Worm (Caenorhabditis elegans): ENCODE results near the gene F40G9.15.

Gene F40G9.15

DNA sequence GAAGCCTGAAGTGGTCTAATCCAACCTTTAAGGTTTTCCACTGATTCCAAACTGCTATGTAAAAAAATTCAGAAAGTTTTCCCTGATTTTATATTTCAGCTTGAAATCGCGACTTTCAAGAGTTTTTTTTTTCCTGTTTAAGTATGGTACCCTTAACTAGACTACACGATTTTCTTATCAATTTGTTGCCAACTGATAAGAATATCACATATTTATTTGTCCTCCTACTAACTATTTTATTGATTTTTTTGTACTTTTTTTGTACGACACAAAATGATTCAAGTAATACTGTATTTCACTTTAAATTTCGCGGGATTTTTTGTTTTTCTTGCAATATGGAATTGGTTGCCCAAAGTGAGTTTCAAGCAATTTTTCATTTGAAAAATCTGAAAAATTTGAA is 892 bp downstream of the F40G9.15 start:
- TF ChIP-seq flt-1 (GFP tag; IDR thresholded peaks at IDR 0.05) (no peak), scrt-1 (GFP tag; IDR thresholded peaks at IDR 0.05) (no peak), tra-4 (tag; optimal IDR thresholded peaks at IDR 0.05) (no peak), B0310.2 (tag; optimal IDR thresholded peaks at IDR 0.05) (no peak), ceh-13 (GFP tag; optimal IDR thresholded peaks at IDR 0.05) (no peak), F13C5.2 (tag; optimal IDR thresholded peaks at IDR 0.05) (no peak), hnd-1 (tag; optimal IDR thresholded peaks at IDR 0.05) (no peak), ets-7 (tag; optimal IDR thresholded peaks at IDR 0.05) (no peak), aly-1 (tag; optimal IDR thresholded peaks at IDR 0.05) (no peak), hmg-4 (GFP tag; optimal IDR thresholded peaks at IDR 0.05) (no peak), ama-1 (optimal IDR thresholded peaks at IDR 0.05) (no peak), tbx-11 (GFP tag; IDR thresholded peaks at IDR 0.05) (no peak), ceh-36 (tag; optimal IDR thresholded peaks at IDR 0.05) (no peak), sea-1 (GFP tag; conservative IDR thresholded peaks at IDR 0.05) (no peak)

DNA sequence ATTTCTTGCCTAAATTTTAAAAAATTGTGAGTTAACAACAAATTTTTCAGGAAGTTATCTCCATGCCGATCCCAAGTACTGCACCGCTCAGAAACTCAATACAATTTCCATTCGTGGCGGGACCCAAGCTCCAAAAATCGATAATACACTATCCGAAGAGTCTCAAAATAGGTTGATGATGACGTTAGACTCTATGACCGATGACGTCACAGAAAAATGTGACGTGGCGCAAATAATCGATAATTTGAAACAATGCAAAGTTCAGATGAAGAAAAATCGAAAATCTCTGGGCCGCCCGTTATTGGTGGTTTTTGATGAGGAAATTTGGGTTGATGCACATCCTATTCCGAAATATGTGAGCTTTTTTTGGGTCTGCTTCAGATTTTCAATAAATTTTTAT is 2.2 kb downstream of the F40G9.15 start:
- TF ChIP-seq tbx-11 (GFP tag; IDR thresholded peaks at IDR 0.05): no peak
- TF ChIP-seq ets-7 (tag; optimal IDR thresholded peaks at IDR 0.05): no peak
- TF ChIP-seq aly-1 (tag; optimal IDR thresholded peaks at IDR 0.05): no peak
- no peak for TF ChIP-seq tbx-37 (GFP tag; conservative IDR thresholded peaks at IDR 0.05)
- no peak for TF ChIP-seq pes-1 (GFP tag; IDR thresholded peaks at IDR 0.05)

DNA sequence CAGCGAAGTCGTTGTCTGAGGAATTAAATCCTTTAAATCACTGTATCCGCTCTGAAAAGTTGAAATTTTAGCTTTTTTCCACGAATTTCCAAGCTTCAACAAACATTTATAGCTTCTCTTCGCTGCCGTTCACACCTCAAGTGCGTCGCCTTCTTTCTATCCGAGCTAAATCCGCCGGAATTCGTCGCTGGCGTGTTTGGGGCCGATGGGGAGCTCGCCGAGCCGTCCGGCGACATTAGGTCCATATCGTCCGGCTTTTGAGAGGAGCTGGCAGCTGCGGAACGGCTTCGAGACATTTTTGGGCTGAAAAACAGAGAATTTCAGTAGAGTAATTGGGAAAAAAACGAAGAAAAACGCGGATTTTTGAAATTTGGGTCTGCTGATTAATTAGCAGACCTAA is 5.6 kb downstream of the F40G9.15 start, which contains the start of gene mxl-2:
mxl-2 (minus strand) TSS at position 303 of the 400 bp plus-strand sequence.
- no peak for TF ChIP-seq tra-4 (tag; optimal IDR thresholded peaks at IDR 0.05)
- no peak for TF ChIP-seq tbx-11 (GFP tag; IDR thresholded peaks at IDR 0.05)
- no peak for TF ChIP-seq ceh-36 (tag; optimal IDR thresholded peaks at IDR 0.05)
- no peak for TF ChIP-seq F13C5.2 (tag; optimal IDR thresholded peaks at IDR 0.05)

DNA sequence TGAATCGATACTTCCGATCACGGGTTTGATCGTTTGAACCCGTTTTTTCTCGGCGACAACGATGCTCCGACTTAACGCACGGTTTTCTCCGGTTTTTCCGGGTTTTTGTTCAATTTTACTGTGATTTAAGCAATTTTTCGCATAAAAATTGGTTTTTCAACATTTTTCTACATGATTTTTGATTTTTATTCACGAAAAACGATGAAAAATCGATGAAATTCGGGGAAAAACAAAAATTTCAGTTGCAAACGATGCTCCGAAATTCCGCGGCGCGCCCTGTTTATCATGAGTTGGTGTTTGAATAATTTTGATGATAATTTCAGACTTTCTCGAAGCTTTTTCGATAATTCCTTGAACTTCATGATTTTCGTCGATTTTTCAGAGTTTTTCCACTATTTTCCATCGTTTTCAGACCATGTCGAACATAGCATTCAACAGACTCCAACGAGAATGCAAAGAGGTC is 6.3 kb downstream of the F40G9.15 start, which contains the start of gene ubc-20:
ubc-20 (plus strand) TSS at position 413 of the 463 bp plus-strand sequence.
- TF ChIP-seq tbx-11 (GFP tag; IDR thresholded peaks at IDR 0.05): no peak
- TF ChIP-seq hnd-1 (tag; optimal IDR thresholded peaks at IDR 0.05): no peak
- no peak for TF ChIP-seq scrt-1 (GFP tag; IDR thresholded peaks at IDR 0.05)
- no peak for TF ChIP-seq tbx-37 (GFP tag; conservative IDR thresholded peaks at IDR 0.05)
- TF ChIP-seq flt-1 (GFP tag; IDR thresholded peaks at IDR 0.05): no peak
- TF ChIP-seq hmg-4 (GFP tag; optimal IDR thresholded peaks at IDR 0.05): no peak

DNA sequence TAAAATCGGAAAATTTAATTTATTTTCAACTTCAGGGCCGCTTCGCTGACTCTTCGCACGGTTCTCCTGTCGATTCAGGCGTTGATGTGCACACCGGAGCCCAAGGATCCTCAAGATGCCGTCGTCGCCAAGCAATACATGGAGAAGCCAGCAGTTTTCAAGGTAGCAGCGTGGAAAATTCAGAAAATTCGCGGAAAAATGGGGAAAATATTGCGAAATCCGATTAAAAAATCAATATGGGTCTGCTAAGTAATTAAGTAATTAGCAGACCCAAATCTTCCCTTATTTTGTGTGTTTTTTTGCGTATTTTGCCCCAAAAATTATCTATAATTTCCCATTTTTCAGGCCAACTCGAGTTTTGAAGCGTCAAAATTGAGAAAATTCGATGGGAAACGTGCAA is 7.1 kb downstream of the F40G9.15 start:
- TF ChIP-seq ceh-13 (GFP tag; optimal IDR thresholded peaks at IDR 0.05) (no peak), aly-1 (tag; optimal IDR thresholded peaks at IDR 0.05) (no peak), tra-4 (tag; optimal IDR thresholded peaks at IDR 0.05) (no peak), B0310.2 (tag; optimal IDR thresholded peaks at IDR 0.05) (no peak), tbx-37 (GFP tag; conservative IDR thresholded peaks at IDR 0.05) (no peak), F13C5.2 (tag; optimal IDR thresholded peaks at IDR 0.05) (no peak), scrt-1 (GFP tag; IDR thresholded peaks at IDR 0.05) (no peak)

DNA sequence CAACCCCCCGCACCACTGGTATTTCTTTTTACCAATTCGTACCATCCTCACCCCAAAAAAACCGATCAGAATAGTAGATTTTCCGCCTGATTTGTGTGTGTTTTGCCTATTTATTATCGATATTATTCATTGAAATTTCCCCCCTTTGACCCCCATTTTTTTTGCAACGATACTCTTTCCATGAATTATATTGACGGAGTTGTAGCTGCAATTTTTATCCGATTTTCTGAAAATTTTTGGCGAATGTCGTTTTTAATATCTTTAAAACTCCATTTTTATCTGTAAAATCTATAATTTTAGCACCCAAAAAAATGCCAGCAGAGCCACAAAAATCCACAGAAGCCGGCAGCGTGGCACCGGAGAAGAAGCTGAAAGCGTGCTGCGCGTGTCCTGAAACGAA is 8.5 kb downstream of the F40G9.15 start, which contains the start of gene cox-17:
cox-17 (plus strand) TSS at position 301 of the 400 bp plus-strand sequence.
- no peak for TF ChIP-seq B0310.2 (tag; optimal IDR thresholded peaks at IDR 0.05)
- no peak for TF ChIP-seq scrt-1 (GFP tag; IDR thresholded peaks at IDR 0.05)
- no peak for TF ChIP-seq tbx-37 (GFP tag; conservative IDR thresholded peaks at IDR 0.05)
- TF ChIP-seq ets-7 (tag; optimal IDR thresholded peaks at IDR 0.05): no peak
- TF ChIP-seq ama-1 (optimal IDR thresholded peaks at IDR 0.05): no peak

DNA sequence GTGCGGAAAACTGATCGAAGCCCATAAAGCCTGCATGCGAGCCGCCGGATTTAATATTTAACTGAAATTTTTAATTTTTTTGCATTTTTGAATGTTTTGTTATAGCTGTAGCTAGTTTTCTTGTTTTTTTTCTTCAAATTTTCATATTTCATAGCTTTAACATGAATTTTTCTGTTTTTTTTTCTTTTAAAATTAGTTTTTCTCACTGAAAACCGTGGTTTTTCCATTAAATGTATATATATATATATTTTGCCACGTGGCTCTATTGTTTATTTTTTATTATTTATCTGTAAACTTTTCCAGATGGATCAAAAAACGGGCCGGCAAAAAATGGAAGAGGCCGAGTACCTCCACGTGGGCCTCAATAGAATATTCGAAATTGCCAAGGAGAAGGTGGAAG is 9.6 kb downstream of the F40G9.15 start, which contains the start of gene sec-20:
sec-20 (plus strand) TSS at position 301 of the 400 bp plus-strand sequence.
- TF ChIP-seq ceh-36 (tag; optimal IDR thresholded peaks at IDR 0.05) (no peak), ceh-13 (GFP tag; optimal IDR thresholded peaks at IDR 0.05) (no peak), pes-1 (GFP tag; IDR thresholded peaks at IDR 0.05) (no peak)

DNA sequence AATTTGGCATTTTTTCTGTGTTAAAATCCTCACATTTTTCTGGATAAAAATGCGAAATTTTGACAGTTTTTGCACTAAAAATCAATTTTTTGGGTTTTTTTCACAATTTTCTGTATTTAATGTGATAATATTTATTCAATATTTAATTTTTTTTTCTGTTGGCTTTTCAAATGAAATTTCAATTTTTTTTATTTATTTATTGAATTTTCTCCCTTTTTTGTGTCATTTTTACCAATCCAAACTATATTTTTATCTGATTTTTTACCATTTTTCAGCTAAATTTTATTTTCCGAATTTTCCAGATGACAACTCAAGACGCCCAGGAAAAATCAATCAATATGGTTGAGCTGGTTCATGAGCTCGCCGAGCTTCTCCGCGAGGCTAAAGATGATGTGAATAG is 12.0 kb downstream of the F40G9.15 start, which contains the start of gene F40G9.17:
F40G9.17 (plus strand) TSS at position 301 of the 400 bp plus-strand sequence.
- TF ChIP-seq ama-1 (optimal IDR thresholded peaks at IDR 0.05): no peak

DNA sequence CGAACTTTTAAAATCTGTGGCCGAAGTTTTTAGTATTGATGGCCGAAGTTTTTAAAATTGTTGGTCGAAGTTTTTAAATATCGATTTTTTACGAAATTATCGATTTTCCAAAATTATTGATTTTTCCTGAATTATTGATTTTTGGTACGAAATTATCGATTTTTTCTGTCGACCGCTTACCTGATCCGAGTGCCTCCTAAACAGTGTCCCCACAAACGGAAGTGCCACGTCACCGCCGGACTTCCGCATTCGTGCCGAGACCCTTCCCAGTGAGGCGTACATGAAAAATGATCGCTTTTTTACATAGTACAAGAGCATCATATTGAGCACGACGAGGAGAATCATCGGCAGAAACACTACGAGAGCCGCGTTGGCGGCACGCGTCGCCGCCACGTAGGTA is 21.8 kb downstream of the F40G9.15 start:
- TF ChIP-seq tbx-37 (GFP tag; conservative IDR thresholded peaks at IDR 0.05) (no peak), tra-4 (tag; optimal IDR thresholded peaks at IDR 0.05) (no peak)

DNA sequence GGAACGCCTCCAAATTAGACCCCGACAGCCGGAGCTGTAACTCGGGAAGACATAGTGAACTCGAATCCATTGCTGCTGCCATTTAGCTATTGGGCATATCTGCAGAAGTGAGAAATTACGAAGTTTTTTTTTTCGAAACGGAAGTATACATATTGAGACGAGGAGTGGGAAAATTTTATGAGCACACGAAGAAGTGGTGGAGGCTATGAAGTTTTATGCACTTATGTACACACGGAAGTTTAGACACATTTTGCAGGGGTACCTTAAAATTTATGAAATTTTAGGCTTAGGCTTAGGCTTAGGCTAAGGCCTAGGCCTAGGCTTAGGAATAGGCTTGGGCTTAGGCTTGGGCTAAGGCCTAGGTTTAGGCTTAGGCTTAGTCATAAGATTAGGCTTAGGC is 24.8 kb downstream of the F40G9.15 start, which contains the start of gene W10C4.1:
W10C4.1 (minus strand) TSS at position 101 of the 400 bp plus-strand sequence.
- no peak for TF ChIP-seq tbx-37 (GFP tag; conservative IDR thresholded peaks at IDR 0.05)
- no peak for TF ChIP-seq hnd-1 (tag; optimal IDR thresholded peaks at IDR 0.05)
- no peak for TF ChIP-seq F13C5.2 (tag; optimal IDR thresholded peaks at IDR 0.05)
- no peak for TF ChIP-seq pes-1 (GFP tag; IDR thresholded peaks at IDR 0.05)
- TF ChIP-seq B0310.2 (tag; optimal IDR thresholded peaks at IDR 0.05): no peak
- no peak for TF ChIP-seq hmg-4 (GFP tag; optimal IDR thresholded peaks at IDR 0.05)
- TF ChIP-seq hmbx-1 (tag; optimal IDR thresholded peaks at IDR 0.05): no peak
- TF ChIP-seq ceh-13 (GFP tag; optimal IDR thresholded peaks at IDR 0.05): no peak
- TF ChIP-seq ets-7 (tag; optimal IDR thresholded peaks at IDR 0.05): no peak
- TF ChIP-seq tbx-11 (GFP tag; IDR thresholded peaks at IDR 0.05): no peak
- no peak for TF ChIP-seq ama-1 (optimal IDR thresholded peaks at IDR 0.05)
- TF ChIP-seq ceh-36 (tag; optimal IDR thresholded peaks at IDR 0.05): no peak
- TF ChIP-seq scrt-1 (GFP tag; IDR thresholded peaks at IDR 0.05): no peak
- no peak for TF ChIP-seq aly-1 (tag; optimal IDR thresholded peaks at IDR 0.05)
- TF ChIP-seq tra-4 (tag; optimal IDR thresholded peaks at IDR 0.05): no peak
- no peak for TF ChIP-seq flt-1 (GFP tag; IDR thresholded peaks at IDR 0.05)

Data from whole organism, early embryonic.